Fruit fly (Drosophila melanogaster): ENCODE measurements around the gene HLH4C.
A peak's percentile ranks its signal among the peaks of the same experiment; 100 is the strongest.

HLH4C gene

DNA sequence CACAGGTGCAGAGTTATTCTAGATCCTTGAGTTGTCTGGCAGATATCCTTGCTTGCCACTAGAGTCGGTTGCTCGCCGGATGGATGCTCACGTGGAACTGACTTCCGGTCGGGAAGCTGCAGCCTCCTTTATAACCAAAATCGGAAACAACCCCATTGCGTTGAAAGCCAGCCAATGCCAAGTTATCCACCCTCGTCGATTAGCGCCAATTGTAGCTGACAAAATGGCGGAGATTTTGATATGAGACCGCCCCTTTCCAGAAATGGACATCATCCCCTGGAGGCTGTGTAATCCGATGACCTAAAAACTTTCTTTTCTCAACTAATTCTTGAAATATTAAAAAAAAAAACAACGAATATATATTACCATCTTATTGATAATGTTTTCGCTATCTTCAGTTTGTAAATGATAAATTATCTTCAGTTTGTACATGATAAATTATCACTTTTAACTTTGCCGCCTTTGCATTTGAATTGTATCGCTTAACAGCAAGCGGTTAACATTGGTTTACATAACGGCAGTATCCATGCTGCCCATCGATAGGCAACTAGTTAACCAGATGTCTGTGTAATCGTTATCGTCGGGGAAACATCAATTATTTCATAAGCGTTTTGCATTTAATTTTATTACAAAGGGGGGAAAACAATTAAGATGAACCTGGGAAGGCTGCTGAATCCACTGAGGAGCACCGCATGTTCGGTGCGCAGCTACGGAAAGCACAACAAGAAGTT lies at the start of gene HLH4C, which contains the start of gene mRpL30:
Gene HLH4C, minus strand, starts transcription at position 99 of the 731 bp plus-strand sequence.
Gene mRpL30, plus strand, starts transcription at position 556 of the 731 bp plus-strand sequence.
- no peak for TF ChIP-seq CG7368 (GFP tag; optimal IDR thresholded peaks at IDR 0.05)
- TF ChIP-seq CG6808 (GFP tag; optimal IDR thresholded peaks at IDR 0.05), result peak; percentile 99

DNA sequence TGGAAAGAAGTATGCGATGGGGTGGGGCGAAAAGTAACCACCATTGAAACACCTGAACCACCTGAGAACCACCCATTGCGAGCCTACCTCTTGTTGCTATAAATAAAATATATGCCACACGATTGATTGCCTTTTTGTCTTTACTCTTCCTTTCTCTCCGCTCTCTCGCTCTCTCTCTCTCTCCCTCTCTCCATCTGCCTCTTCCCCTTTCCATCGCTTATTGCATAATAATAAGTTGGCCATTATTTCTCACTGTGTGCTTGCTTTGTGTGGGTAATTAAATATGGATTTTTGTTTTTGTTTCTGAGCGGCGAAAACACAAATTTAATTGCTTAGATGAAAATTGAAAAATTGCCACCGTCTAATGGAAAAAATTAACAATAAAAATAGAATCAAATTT lies 46.9 kb upstream of the HLH4C start:
- TF ChIP-seq OdsH (GFP tag; optimal IDR thresholded peaks at IDR 0.05) (no peak), topi (GFP tag; optimal IDR thresholded peaks at IDR 0.05) (no peak), CG34406 (GFP tag; optimal IDR thresholded peaks at IDR 0.05) (no peak)

DNA sequence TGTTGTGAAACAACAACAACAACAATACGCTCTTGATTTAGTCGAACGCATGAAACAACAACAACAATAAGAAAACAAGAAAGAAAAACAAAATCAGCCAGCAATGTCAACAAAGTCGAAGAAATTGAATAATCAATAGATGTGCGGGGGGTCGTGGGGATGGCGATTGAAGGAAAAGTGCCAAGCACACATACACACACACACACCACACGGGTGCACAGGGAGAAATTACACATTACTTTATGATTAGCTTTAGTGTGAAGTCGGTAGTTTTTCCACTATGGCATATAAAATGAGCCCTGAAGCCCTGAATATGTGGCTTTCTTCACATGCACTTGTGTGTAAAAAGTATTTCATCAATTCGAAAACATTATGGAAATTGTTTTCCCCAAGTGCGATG lies 45.7 kb upstream of the HLH4C start:
- TF ChIP-seq CG6163 (GFP tag; IDR thresholded peaks at IDR 0.05) (0 out of 3 replicates have a peak, but pooled peaks have one; percentile 10), Sox15 (GFP tag; optimal IDR thresholded peaks at IDR 0.05) (no peak), ss (GFP tag; optimal IDR thresholded peaks at IDR 0.05) (no peak), acj6 (GFP tag; optimal IDR thresholded peaks at IDR 0.05) (no peak)

DNA sequence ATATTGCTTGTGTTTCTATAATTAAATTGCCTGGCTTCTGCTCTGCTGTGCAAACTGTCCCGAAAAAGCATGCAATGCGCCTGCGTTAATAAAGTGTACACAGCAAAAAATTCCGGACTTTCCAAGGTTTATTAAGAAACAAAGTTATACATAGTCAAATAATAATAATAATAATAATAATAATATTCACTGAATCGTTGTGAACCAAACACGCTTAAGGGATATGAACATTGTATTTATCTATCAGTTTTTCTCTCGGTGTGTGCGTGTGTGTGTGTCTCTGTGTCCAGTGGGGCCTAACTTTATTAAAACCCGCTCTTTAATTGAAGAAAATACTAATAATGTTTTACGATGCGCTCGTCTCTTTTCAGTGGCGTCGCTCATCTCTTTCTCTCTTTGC lies 44.0 kb upstream of the HLH4C start:
- TF ChIP-seq CG3919 (GFP tag; optimal IDR thresholded peaks at IDR 0.05), result peak; percentile 18
- TF ChIP-seq Sox15 (GFP tag; optimal IDR thresholded peaks at IDR 0.05), result no peak
- TF ChIP-seq CG10669 (GFP tag; optimal IDR thresholded peaks at IDR 0.05), result peak; percentile 49
- peak; percentile 3 for TF ChIP-seq CG6808 (GFP tag; optimal IDR thresholded peaks at IDR 0.05)
- peak; percentile 26 for TF ChIP-seq CG4318 (GFP tag; optimal IDR thresholded peaks at IDR 0.05)
- TF ChIP-seq CG3032 (tag; optimal IDR thresholded peaks at IDR 0.05), result peak; percentile 49
- TF ChIP-seq CG6163 (GFP tag; IDR thresholded peaks at IDR 0.05), result peak; percentile 74
- TF ChIP-seq CG8319 (GFP tag; optimal IDR thresholded peaks at IDR 0.05), result no peak
- no peak for TF ChIP-seq lz (GFP tag; optimal IDR thresholded peaks at IDR 0.05)
- no peak for TF ChIP-seq topi (GFP tag; optimal IDR thresholded peaks at IDR 0.05)
- TF ChIP-seq CG6276 (GFP tag; optimal IDR thresholded peaks at IDR 0.05), result peak; percentile 14
- TF ChIP-seq CG1621 (tag; optimal IDR thresholded peaks at IDR 0.05), result peak; percentile 14
- peak; percentile 51; the same call in 1 of the 3 replicates for TF ChIP-seq eg (GFP tag; IDR thresholded peaks at IDR 0.05)
- TF ChIP-seq Eip78C (GFP tag), result peak; percentile 66
- TF ChIP-seq CG8119 (GFP tag; IDR thresholded peaks at IDR 0.05), result no peak
- peak; percentile 15 for TF ChIP-seq esn (GFP tag; optimal IDR thresholded peaks at IDR 0.05)
- peak; percentile 6 for TF ChIP-seq CG34406 (GFP tag; optimal IDR thresholded peaks at IDR 0.05)
- TF ChIP-seq Smox (GFP tag; optimal IDR thresholded peaks at IDR 0.05), result no peak
- TF ChIP-seq Ets96B (tag; optimal IDR thresholded peaks at IDR 0.05), result peak; percentile 39
- TF ChIP-seq Hr38 (GFP tag; optimal IDR thresholded peaks at IDR 0.05), result no peak
- peak; percentile 34 for TF ChIP-seq OdsH (GFP tag; optimal IDR thresholded peaks at IDR 0.05)
- TF ChIP-seq acj6 (GFP tag; optimal IDR thresholded peaks at IDR 0.05), result peak; percentile 28
- TF ChIP-seq Lpt (GFP tag; optimal IDR thresholded peaks at IDR 0.05), result peak; percentile 13
- TF ChIP-seq achi (GFP tag; optimal IDR thresholded peaks at IDR 0.05), result peak; percentile 35
- peak; percentile 57 for TF ChIP-seq CG32006 (GFP tag; optimal IDR thresholded peaks at IDR 0.05)
- peak; percentile 45; the same call in 1 of the 2 replicates for TF ChIP-seq CG15336 (GFP tag; IDR thresholded peaks at IDR 0.05)
- TF ChIP-seq ss (GFP tag; optimal IDR thresholded peaks at IDR 0.05), result peak in 1 of 2 experiments; percentile 18
- TF ChIP-seq CG10631 (GFP tag; optimal IDR thresholded peaks at IDR 0.05), result peak; percentile 49
- peak; percentile 13 for TF ChIP-seq CG6792 (GFP tag; optimal IDR thresholded peaks at IDR 0.05)
- TF ChIP-seq CG8632 (GFP tag; optimal IDR thresholded peaks at IDR 0.05), result peak; percentile 20
- TF ChIP-seq pdm3 (GFP tag; optimal IDR thresholded peaks at IDR 0.05), result peak; percentile 8
- TF ChIP-seq CG11294 (GFP tag; IDR thresholded peaks at IDR 0.05), result 0 out of 2 replicates have a peak, but pooled peaks have one; percentile 28
- peak in 1 of 2 experiments; percentile 7 for TF ChIP-seq salr (GFP tag; optimal IDR thresholded peaks at IDR 0.05)
- TF ChIP-seq dsx (GFP tag; optimal IDR thresholded peaks at IDR 0.05; ENCODE audit: poor library complexity, severe bottlenecking), result peak; percentile 27
- peak; percentile 42 for TF ChIP-seq svp (GFP tag)

Measured in whole organism, prepupa.